Worm (Caenorhabditis elegans) whole organism, L3 larva: ENCODE data around the gene F26D2.10.

Experiments used
- ZK546.5 ChIP-seq: sonication (generic microtip); optimal IDR thresholded peaks from 2 replicates; lab custom pipeline; 2017; ENCODE audit warnings: missing biosample characterization, missing genetic modification characterization
- ama-1 ChIP-seq: fragments of 150-350 bp; optimal IDR thresholded peaks from 2 replicates; lab custom pipeline; 2018
- ceh-9 ChIP-seq: sonication (generic microtip); optimal IDR thresholded peaks from 2 replicates; lab custom pipeline; 2018; ENCODE audit warnings: missing biosample characterization, missing genetic modification characterization
- elt-3 ChIP-seq, 3 experiments: fragments of 150-350 bp in 1 of 3; sonication (generic microtip) in 2 of 3; optimal IDR thresholded peaks; 2 replicates in 2 of 3; 4 replicates in 1 of 3; lab custom pipeline; 2014 to 2017; ENCODE audit warnings: missing biosample characterization in 3 of 3, missing genetic modification characterization in 3 of 3
- jun-1 ChIP-seq: fragments of 150-350 bp; optimal IDR thresholded peaks from 2 replicates; lab custom pipeline; 2014; ENCODE audit warnings: missing biosample characterization, missing genetic modification reagents, missing genetic modification characterization
- lin-39 ChIP-seq: fragments of 150-350 bp; optimal IDR thresholded peaks from 2 replicates; lab custom pipeline; 2018; ENCODE audit warnings: missing biosample characterization, missing genetic modification reagents, missing genetic modification characterization
- mml-1 ChIP-seq: fragments of 150-350 bp; sonication (generic microtip); optimal IDR thresholded peaks from 3 replicates; lab custom pipeline; 2014; ENCODE audit warnings: missing biosample characterization, missing genetic modification characterization
- nfya-1 ChIP-seq: sonication (generic microtip); optimal IDR thresholded peaks from 2 replicates; lab custom pipeline; 2017; ENCODE audit warnings: missing genetic modification characterization, mild to moderate bottlenecking, missing compliant biosample characterization, antibody characterized with exemption, moderate library complexity; ENCODE audit not compliant: insufficient read depth
- nhr-43 ChIP-seq: sonication (generic microtip); optimal IDR thresholded peaks from 2 replicates; lab custom pipeline; 2016; ENCODE audit warnings: mild to moderate bottlenecking, missing genetic modification characterization, missing compliant biosample characterization; ENCODE audit not compliant: poor library complexity, severe bottlenecking
- nhr-76 ChIP-seq: fragments of 150-350 bp; sonication (generic microtip); optimal IDR thresholded peaks from 5 replicates; lab custom pipeline; 2014; ENCODE audit warnings: missing biosample characterization, missing genetic modification characterization
- unc-62 ChIP-seq: fragments of 150-350 bp; sonication (generic microtip); optimal IDR thresholded peaks from 4 replicates; lab custom pipeline; 2014; ENCODE audit warnings: missing biosample characterization, missing genetic modification reagents, missing genetic modification characterization
- zag-1 ChIP-seq: fragments of 150-350 bp; optimal IDR thresholded peaks from 2 replicates; lab custom pipeline; 2014; ENCODE audit warnings: missing biosample characterization, missing genetic modification characterization

DNA sequence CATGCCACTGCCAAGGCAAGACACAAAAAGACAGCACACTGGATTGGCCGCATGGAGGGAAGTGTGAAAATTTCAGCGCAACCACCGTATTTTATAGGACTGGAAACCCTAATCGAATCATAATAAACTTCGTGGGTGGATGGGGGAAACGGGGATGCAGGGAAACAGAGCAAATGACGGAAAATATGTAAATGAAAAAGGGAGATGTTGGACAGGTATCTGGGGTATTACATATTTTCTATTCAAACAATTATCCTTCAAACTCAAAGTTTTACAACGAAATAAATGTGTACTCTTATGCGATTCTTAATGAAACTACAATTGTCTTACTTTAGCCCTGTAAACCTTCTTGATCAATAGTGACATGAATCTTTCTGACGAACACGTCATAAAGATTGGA is 9.6 kb downstream of the F26D2.10 start, which contains the start of gene F26D2.16:
- no peak for TF ChIP-seq ceh-9
- no peak for TF ChIP-seq unc-62 (GFP tag; lab: Kevin White, UChicago)
- TF ChIP-seq nhr-43 (tag; lab: Kevin White, UChicago): no peak
- TF ChIP-seq zag-1: no peak
- no peak for TF ChIP-seq mml-1 (tag; lab: Kevin White, UChicago)
- no peak for TF ChIP-seq nfya-1 (tag; lab: Kevin White, UChicago)
- TF ChIP-seq nhr-76 (tag; lab: Kevin White, UChicago): no peak
- no peak for TF ChIP-seq elt-3 (tag; optimal IDR thresholded peaks at IDR 0.05; lab: Kevin White, UChicago)
- no peak for TF ChIP-seq jun-1 (tag; lab: Kevin White, UChicago)
- no peak for TF ChIP-seq ZK546.5
- TF ChIP-seq ama-1 (lab: Kevin White, UChicago): no peak
- TF ChIP-seq lin-39: no peak
